Fruit fly (Drosophila melanogaster) whole organism, wandering third instar larva: ENCODE data around the gene CG7766.

ENCODE experiments used
- Hnf4 ChIP-seq: fragments of 200-800 bp; sonication (Bioruptor generic); optimal IDR thresholded peaks from 2 replicates; lab custom pipeline; 2016; ENCODE audit warnings: missing biosample characterization, mild to moderate bottlenecking, missing genetic modification characterization
- Jra ChIP-seq: sonication (Bioruptor generic); optimal IDR thresholded peaks from 2 replicates; lab custom pipeline; 2016; ENCODE audit warnings: missing biosample characterization, missing genetic modification characterization
- OdsH ChIP-seq: fragments of 200-800 bp; sonication (Bioruptor generic); optimal IDR thresholded peaks from 2 replicates; lab custom pipeline; 2016; ENCODE audit warnings: missing biosample characterization, mild to moderate bottlenecking, missing genetic modification characterization
- Rel ChIP-seq, 2 experiments: fragments of 200-800 bp; sonication (Bioruptor generic) in 1 of 2; optimal IDR thresholded peaks; 2 replicates in 1 of 2; 3 replicates in 1 of 2; lab custom pipeline; 2016 to 2019; ENCODE audit warnings: mild to moderate bottlenecking in 2 of 2, missing biosample characterization in 2 of 2, missing genetic modification characterization in 2 of 2, moderate library complexity in 1 of 2
- Sp1 ChIP-seq: fragments of 200-800 bp; sonication (Bioruptor generic); optimal IDR thresholded peaks from 3 replicates; lab custom pipeline; 2019; ENCODE audit warnings: missing biosample characterization, mild to moderate bottlenecking, missing genetic modification characterization, moderate library complexity
- br ChIP-seq: fragments of 200-800 bp; sonication (Bioruptor generic); optimal IDR thresholded peaks from 2 replicates; lab custom pipeline; 2016; ENCODE audit warnings: missing biosample characterization, missing genetic modification characterization
- dl ChIP-seq, 2 experiments: fragments of 175-275, 200-275 bp in 1 of 2; fragments of 200-275 bp in 1 of 2; sonication (Bioruptor generic); optimal IDR thresholded peaks; lab custom pipeline; 2018; ENCODE audit warnings: mild to moderate bottlenecking in 2 of 2, missing biosample characterization in 2 of 2, missing genetic modification characterization in 2 of 2, moderate library complexity in 2 of 2; ENCODE audit not compliant: partially characterized antibody in 2 of 2, insufficient read depth in 1 of 2
- dsf ChIP-seq: sonication (Bioruptor generic); optimal IDR thresholded peaks from 2 replicates; lab custom pipeline; 2016; ENCODE audit warnings: missing biosample characterization, missing genetic modification characterization, borderline replicate concordance
- foxo ChIP-seq, 2 experiments: fragments of 200-800 bp; sonication (Bioruptor generic); optimal IDR thresholded peaks; 2 replicates in 1 of 2; 3 replicates in 1 of 2; lab custom pipeline; 2016 to 2017; ENCODE audit warnings: missing biosample characterization in 2 of 2, missing genetic modification characterization in 2 of 2
- h ChIP-seq: fragments of 200-800 bp; sonication (Bioruptor generic); optimal IDR thresholded peaks from 3 replicates; lab custom pipeline; 2016; ENCODE audit warnings: missing biosample characterization, mild to moderate bottlenecking, missing genetic modification characterization
- jim ChIP-seq: fragments of 175-275, 200-325 bp; sonication (Bioruptor generic); optimal IDR thresholded peaks from 2 replicates; lab custom pipeline; 2016; ENCODE audit warnings: missing biosample characterization, mild to moderate bottlenecking, missing genetic modification characterization
- pan ChIP-seq: fragments of >200 bp; optimal IDR thresholded peaks from 2 replicates; lab custom pipeline; 2017
- psq ChIP-seq: fragments of 200-800 bp; sonication (Bioruptor generic); optimal IDR thresholded peaks from 3 replicates; lab custom pipeline; 2017; ENCODE audit warnings: missing biosample characterization, mild to moderate bottlenecking, missing genetic modification characterization, moderate library complexity
- rgr ChIP-seq: fragments of 200-800 bp; sonication (Bioruptor generic); optimal IDR thresholded peaks from 3 replicates; lab custom pipeline; 2016; ENCODE audit warnings: missing biosample characterization, mild to moderate bottlenecking, missing genetic modification characterization
- usp ChIP-seq: fragments of >200 bp; optimal IDR thresholded peaks from 2 replicates; lab custom pipeline; 2017; ENCODE audit warnings: missing biosample characterization, missing genetic modification characterization
- woc ChIP-seq: sonication (Bioruptor generic); optimal IDR thresholded peaks from 2 replicates; lab custom pipeline; 2016; ENCODE audit warnings: missing biosample characterization, mild to moderate bottlenecking, missing genetic modification characterization

CG7766 gene

DNA sequence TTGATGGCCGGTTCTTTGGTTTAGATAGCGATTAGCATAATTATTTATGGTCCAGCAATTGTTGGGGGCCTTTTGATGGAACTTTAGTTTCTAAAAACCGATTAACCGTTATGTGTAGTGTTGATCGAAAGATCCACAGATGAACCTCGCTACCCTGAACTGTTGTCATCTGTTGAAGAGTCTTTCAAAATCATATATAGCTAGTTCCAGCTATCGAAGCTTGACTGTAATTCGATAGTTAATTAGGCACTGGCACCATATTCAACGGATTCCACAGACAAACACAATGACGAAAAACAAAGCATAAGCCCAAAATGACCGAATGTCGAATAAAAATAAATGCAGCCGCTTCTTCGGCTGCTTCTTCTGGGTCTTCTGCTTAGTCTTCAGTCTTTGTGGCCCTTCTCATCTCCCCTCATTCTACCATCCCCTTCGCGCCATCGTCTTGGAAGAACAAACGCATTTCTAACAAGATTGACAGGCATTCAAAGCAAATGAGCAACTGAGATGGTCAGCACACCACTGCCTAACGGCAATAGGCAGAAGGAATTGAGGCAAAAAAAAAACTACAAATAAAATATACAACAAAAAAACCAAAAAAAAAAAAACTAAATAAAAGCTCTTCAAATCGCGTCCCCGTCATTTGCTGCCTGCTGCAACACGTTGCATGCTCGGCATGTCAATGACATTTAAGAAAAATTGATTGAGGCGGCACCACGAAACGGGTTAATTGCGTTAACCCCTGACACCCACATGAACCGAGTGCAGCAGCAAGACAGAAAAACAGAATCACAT is 59.6 kb downstream of the CG7766 start:
- no peak for TF ChIP-seq pan
- no peak for TF ChIP-seq Sp1 (GFP tag; lab: Kevin White, UChicago)
- TF ChIP-seq h (GFP tag; lab: Kevin White, UChicago) = no peak
- no peak for TF ChIP-seq Jra (GFP tag; lab: Kevin White, UChicago)
- no peak for TF ChIP-seq psq
- no peak for TF ChIP-seq dl (GFP tag; optimal IDR thresholded peaks at IDR 0.05; lab: Kevin White, UChicago; ENCODE audit: insufficient read depth in 1 of 2, partially characterized antibody in 2 of 2)
- no peak for TF ChIP-seq Hnf4 (GFP tag; lab: Kevin White, UChicago)
- TF ChIP-seq dsf (GFP tag; lab: Kevin White, UChicago) = no peak
- TF ChIP-seq usp (GFP tag; lab: Kevin White, UChicago) = no peak
- no peak for TF ChIP-seq foxo (GFP tag; optimal IDR thresholded peaks at IDR 0.05; lab: Kevin White, UChicago)
- TF ChIP-seq Rel (GFP tag; optimal IDR thresholded peaks at IDR 0.05; lab: Kevin White, UChicago) = no peak
- no peak for TF ChIP-seq Rel (tag; optimal IDR thresholded peaks at IDR 0.05; lab: Kevin White, UChicago)
- TF ChIP-seq rgr (GFP tag; lab: Kevin White, UChicago) = no peak
- TF ChIP-seq woc (GFP tag; lab: Kevin White, UChicago) = no peak
- TF ChIP-seq jim (GFP tag; lab: Kevin White, UChicago) = no peak
- TF ChIP-seq OdsH (GFP tag; lab: Kevin White, UChicago) = no peak
- TF ChIP-seq br = no peak
